Worm (Caenorhabditis elegans): Measurements from ENCODE around the gene Y113G7B.12.

DNA sequence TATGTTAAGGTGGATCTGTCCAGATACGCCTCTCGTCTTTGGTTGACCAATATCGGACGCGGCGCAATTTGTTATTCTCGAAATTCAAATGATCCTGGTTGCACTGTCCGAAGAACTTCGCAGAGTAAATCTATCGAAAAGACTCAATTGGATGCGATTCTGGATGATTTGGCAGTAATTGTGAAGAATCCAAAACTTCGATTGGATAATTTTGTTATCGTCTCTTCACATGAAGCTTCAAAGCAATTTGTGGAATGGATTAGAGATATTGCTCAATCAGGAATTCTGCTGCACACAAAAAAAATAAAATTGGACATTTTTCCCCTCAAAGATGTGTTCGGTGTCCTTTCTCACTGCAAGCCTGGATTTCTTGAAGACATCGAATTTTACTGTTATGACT lies 12.8 kb downstream of the Y113G7B.12 start:
- TF ChIP-seq nhr-237 (tag; optimal IDR thresholded peaks at IDR 0.05) (no peak), alr-1 (tag; optimal IDR thresholded peaks at IDR 0.05) (no peak), F13H6.1 (tag; optimal IDR thresholded peaks at IDR 0.05) (no peak), lin-39 (tag; optimal IDR thresholded peaks at IDR 0.05) (no peak), ztf-11 (tag; optimal IDR thresholded peaks at IDR 0.05) (no peak), nhr-11 (tag; optimal IDR thresholded peaks at IDR 0.05) (no peak), lsy-2 (tag; optimal IDR thresholded peaks at IDR 0.05) (no peak), unc-62 (GFP tag; optimal IDR thresholded peaks at IDR 0.05) (no peak), ama-1 (optimal IDR thresholded peaks at IDR 0.05) (no peak), snpc-4 (tag; optimal IDR thresholded peaks at IDR 0.05) (no peak), zag-1 (tag; optimal IDR thresholded peaks at IDR 0.05) (no peak)

Measured in whole organism, L2 larva.